Worm (Caenorhabditis elegans) whole organism, L2 larva: ENCODE results near the gene rps-2.

Source experiments
- C34F6.9 ChIP-seq: fragments of 150-350 bp; optimal IDR thresholded peaks from 2 replicates; lab custom pipeline; 2014; ENCODE audit warnings: missing biosample characterization, missing genetic modification characterization
- F13H6.1 ChIP-seq: sonication (generic microtip); optimal IDR thresholded peaks from 2 replicates; lab custom pipeline; 2016; ENCODE audit warnings: missing genetic modification characterization, missing compliant biosample characterization
- R02D3.7 ChIP-seq: fragments of 150-350 bp; optimal IDR thresholded peaks from 2 replicates; lab custom pipeline; 2014; ENCODE audit warnings: missing biosample characterization, missing genetic modification characterization
- Y55F3AM.14 ChIP-seq: fragments of 200-800 bp; sonication (Bioruptor generic); optimal IDR thresholded peaks from 2 replicates; lab custom pipeline; 2018; ENCODE audit warnings: mild to moderate bottlenecking, missing genetic modification characterization, missing compliant biosample characterization
- ZK546.5 ChIP-seq: sonication (generic microtip); optimal IDR thresholded peaks from 2 replicates; lab custom pipeline; 2017; ENCODE audit warnings: missing biosample characterization, missing genetic modification characterization
- alr-1 ChIP-seq: fragments of 150-350 bp; optimal IDR thresholded peaks from 2 replicates; lab custom pipeline; 2014; ENCODE audit warnings: missing biosample characterization, missing genetic modification characterization
- ama-1 ChIP-seq: fragments of 150-350 bp; optimal IDR thresholded peaks from 2 replicates; lab custom pipeline; 2018; ENCODE audit warnings: inconsistent platforms
- blmp-1 ChIP-seq: sonication (generic microtip); optimal IDR thresholded peaks from 2 replicates; lab custom pipeline; 2017; ENCODE audit warnings: missing genetic modification characterization, mild to moderate bottlenecking, missing compliant biosample characterization, antibody characterized with exemption, moderate library complexity; ENCODE audit not compliant: insufficient read depth
- ceh-82 ChIP-seq: fragments of 150-350 bp; optimal IDR thresholded peaks from 2 replicates; lab custom pipeline; 2014; ENCODE audit warnings: missing biosample characterization, missing genetic modification characterization
- crh-2 ChIP-seq: sonication (generic microtip); optimal IDR thresholded peaks from 2 replicates; lab custom pipeline; 2017; ENCODE audit warnings: missing biosample characterization, missing genetic modification characterization
- dmd-4 ChIP-seq: sonication (generic microtip); optimal IDR thresholded peaks from 2 replicates; lab custom pipeline; 2017; ENCODE audit warnings: missing biosample characterization, missing genetic modification characterization
- egl-27 ChIP-seq: sonication (generic microtip); optimal IDR thresholded peaks from 3 replicates; lab custom pipeline; 2017; ENCODE audit warnings: missing biosample characterization, missing genetic modification reagents, missing genetic modification characterization
- elt-1 ChIP-seq: fragments of 150-350 bp; optimal IDR thresholded peaks from 2 replicates; lab custom pipeline; 2014; ENCODE audit warnings: missing biosample characterization, missing genetic modification characterization
- fos-1 ChIP-seq: fragments of 150-350 bp; optimal IDR thresholded peaks from 2 replicates; lab custom pipeline; 2014; ENCODE audit warnings: missing biosample characterization, missing genetic modification characterization
- gmeb-1 ChIP-seq: fragments of 150-350 bp; optimal IDR thresholded peaks from 2 replicates; lab custom pipeline; 2014; ENCODE audit warnings: missing biosample characterization, missing genetic modification characterization
- lin-11 ChIP-seq: fragments of 150-350 bp; sonication (generic microtip); optimal IDR thresholded peaks from 2 replicates; lab custom pipeline; 2014; ENCODE audit warnings: missing biosample characterization, missing genetic modification characterization, inconsistent platforms, mixed read lengths
- lin-13 ChIP-seq: fragments of 150-350 bp; optimal IDR thresholded peaks from 2 replicates; lab custom pipeline; 2014; ENCODE audit warnings: missing biosample characterization, missing genetic modification reagents, missing genetic modification characterization
- lin-39 ChIP-seq: fragments of 150-350 bp; optimal IDR thresholded peaks from 2 replicates; lab custom pipeline; 2014; ENCODE audit warnings: missing biosample characterization, missing genetic modification reagents, missing genetic modification characterization
- lsy-2 ChIP-seq, 2 experiments: fragments of 150-350 bp in 1 of 2; sonication (generic microtip) in 1 of 2; optimal IDR thresholded peaks; 2 replicates each; lab custom pipeline; 2014 to 2017; ENCODE audit warnings: missing biosample characterization in 2 of 2, missing genetic modification characterization in 2 of 2
- mab-5 ChIP-seq: fragments of 150-350 bp; optimal IDR thresholded peaks from 2 replicates; lab custom pipeline; 2014; ENCODE audit warnings: missing biosample characterization, missing genetic modification characterization
- mbf-1 ChIP-seq: sonication (generic microtip); optimal IDR thresholded peaks from 2 replicates; lab custom pipeline; 2017; ENCODE audit warnings: missing biosample characterization, missing genetic modification characterization
- nhr-10 ChIP-seq: sonication (generic microtip); optimal IDR thresholded peaks from 2 replicates; lab custom pipeline; 2017; ENCODE audit warnings: missing biosample characterization, missing genetic modification characterization
- nhr-11 ChIP-seq: fragments of 150-350 bp; optimal IDR thresholded peaks from 2 replicates; lab custom pipeline; 2014; ENCODE audit warnings: missing biosample characterization, missing genetic modification characterization
- nhr-12 ChIP-seq: fragments of 150-350 bp; optimal IDR thresholded peaks from 2 replicates; lab custom pipeline; 2014; ENCODE audit warnings: missing biosample characterization, missing genetic modification characterization
- nhr-129 ChIP-seq: fragments of 150-350 bp; optimal IDR thresholded peaks from 2 replicates; lab custom pipeline; 2014; ENCODE audit warnings: missing biosample characterization, missing genetic modification characterization
- nhr-21 ChIP-seq: fragments of 150-350 bp; optimal IDR thresholded peaks from 2 replicates; lab custom pipeline; 2014; ENCODE audit warnings: missing biosample characterization, missing genetic modification characterization
- nhr-23 ChIP-seq: fragments of 150-350 bp; optimal IDR thresholded peaks from 2 replicates; lab custom pipeline; 2014; ENCODE audit warnings: missing biosample characterization, missing genetic modification reagents, missing genetic modification characterization
- nhr-237 ChIP-seq: fragments of 150-350 bp; optimal IDR thresholded peaks from 2 replicates; lab custom pipeline; 2014; ENCODE audit warnings: missing biosample characterization, missing genetic modification characterization
- nhr-77 ChIP-seq: fragments of 150-350 bp; optimal IDR thresholded peaks from 2 replicates; lab custom pipeline; 2014; ENCODE audit warnings: missing biosample characterization, missing genetic modification characterization
- peb-1 ChIP-seq: fragments of 150-350 bp; optimal IDR thresholded peaks from 2 replicates; lab custom pipeline; 2014; ENCODE audit warnings: missing biosample characterization, missing genetic modification characterization
- sem-4 ChIP-seq: fragments of 150-350 bp; optimal IDR thresholded peaks from 2 replicates; lab custom pipeline; 2014; ENCODE audit warnings: missing biosample characterization, missing genetic modification reagents, missing genetic modification characterization
- sma-3 ChIP-seq: sonication (generic microtip); optimal IDR thresholded peaks from 2 replicates; lab custom pipeline; 2016; ENCODE audit warnings: missing genetic modification reagents, missing genetic modification characterization, missing compliant biosample characterization
- snpc-4 ChIP-seq: fragments of 150-350 bp; optimal IDR thresholded peaks from 2 replicates; lab custom pipeline; 2014; ENCODE audit warnings: missing biosample characterization, missing genetic modification characterization
- unc-39 ChIP-seq: fragments of 150-350 bp; optimal IDR thresholded peaks from 2 replicates; lab custom pipeline; 2014; ENCODE audit warnings: missing biosample characterization, missing genetic modification characterization
- unc-55 ChIP-seq: fragments of 150-350 bp; sonication (generic microtip); optimal IDR thresholded peaks from 3 replicates; lab custom pipeline; 2014; ENCODE audit warnings: missing biosample characterization, missing genetic modification reagents, missing genetic modification characterization
- unc-62 ChIP-seq: fragments of 150-350 bp; optimal IDR thresholded peaks from 2 replicates; lab custom pipeline; 2014; ENCODE audit warnings: missing biosample characterization, missing genetic modification reagents, missing genetic modification characterization
- zag-1 ChIP-seq: fragments of 150-350 bp; optimal IDR thresholded peaks from 2 replicates; lab custom pipeline; 2014; ENCODE audit warnings: missing biosample characterization, missing genetic modification characterization
- ztf-1 ChIP-seq: fragments of 200-800 bp; sonication (Bioruptor generic); conservative IDR thresholded peaks from 2 replicates; pipeline ENCODE4 v1.3.6; 2022; ENCODE audit warnings: missing genetic modification characterization, missing compliant biosample characterization
- ztf-11 ChIP-seq: sonication (generic microtip); optimal IDR thresholded peaks from 2 replicates; lab custom pipeline; 2017; ENCODE audit warnings: missing biosample characterization, missing genetic modification characterization
- ztf-4 ChIP-seq: fragments of 150-350 bp; optimal IDR thresholded peaks from 2 replicates; lab custom pipeline; 2014; ENCODE audit warnings: missing biosample characterization, missing genetic modification characterization

rps-2 gene

ce11 chrIV:7961889-7962342 is 35.7 kb upstream of the rps-2 start:
- no peak for TF ChIP-seq elt-1 (tag; lab: Kevin White, UChicago)
- TF ChIP-seq R02D3.7 (tag; lab: Kevin White, UChicago): no peak
- TF ChIP-seq alr-1 (tag; lab: Kevin White, UChicago): no peak
- no peak for TF ChIP-seq zag-1 (tag; lab: Kevin White, UChicago)
- no peak for TF ChIP-seq ZK546.5 (tag; lab: Kevin White, UChicago)
- TF ChIP-seq ztf-1 (GFP tag; lab: Robert Waterston, UW): no peak
- no peak for TF ChIP-seq crh-2 (tag; lab: Kevin White, UChicago)
- TF ChIP-seq nhr-21 (tag; lab: Kevin White, UChicago): no peak
- TF ChIP-seq unc-39: no peak
- no peak for TF ChIP-seq ztf-4 (tag; lab: Kevin White, UChicago)
- no peak for TF ChIP-seq fos-1
- no peak for TF ChIP-seq ztf-11 (tag; lab: Kevin White, UChicago)
- no peak for TF ChIP-seq snpc-4 (tag; lab: Kevin White, UChicago)
- no peak for TF ChIP-seq egl-27 (tag; lab: Kevin White, UChicago)
- no peak for TF ChIP-seq sem-4
- TF ChIP-seq nhr-23 (tag; lab: Kevin White, UChicago): no peak
- no peak for TF ChIP-seq unc-55
- no peak for TF ChIP-seq nhr-12 (tag; lab: Kevin White, UChicago)
- TF ChIP-seq, all 48 proteins: peak for 0

ce11 chrIV:7958092-7958491 is 31.9 kb upstream of the rps-2 start:
- TF ChIP-seq Y55F3AM.14 (no peak), unc-62 (no peak), egl-27 (tag; lab: Kevin White, UChicago) (no peak), nhr-237 (no peak), gmeb-1 (no peak), nhr-10 (tag; lab: Kevin White, UChicago) (no peak), peb-1 (tag; lab: Kevin White, UChicago) (no peak), F13H6.1 (no peak), lsy-2 (tag; optimal IDR thresholded peaks at IDR 0.05; lab: Kevin White, UChicago) (no peak), C34F6.9 (no peak), sma-3 (GFP tag; lab: Kevin White, UChicago) (no peak), mab-5 (tag; lab: Kevin White, UChicago) (no peak), ztf-11 (tag; lab: Kevin White, UChicago) (no peak)

ce11 chrIV:7957504-7957903 is 31.3 kb upstream of the rps-2 start, which contains the start of gene frpr-10:
TSS of gene frpr-10 (plus strand) at chrIV:7957804.
- no peak for TF ChIP-seq lin-11

ce11 chrIV:7956643-7957317 is 30.6 kb upstream of the rps-2 start, which contains the start of gene csr-1:
TSS of gene csr-1 (plus strand) at chrIV:7957267.
- no peak for TF ChIP-seq unc-62
- no peak for TF ChIP-seq nhr-77 (tag; lab: Kevin White, UChicago)
- TF ChIP-seq lin-39 (tag; lab: Kevin White, UChicago): no peak
- no peak for TF ChIP-seq ama-1 (lab: Kevin White, UChicago)
- TF ChIP-seq gmeb-1: no peak
- no peak for TF ChIP-seq egl-27 (tag; lab: Kevin White, UChicago)
- TF ChIP-seq nhr-10 (tag; lab: Kevin White, UChicago): no peak
- no peak for TF ChIP-seq nhr-237
- no peak for TF ChIP-seq lsy-2 (tag; optimal IDR thresholded peaks at IDR 0.05; lab: Kevin White, UChicago)
- TF ChIP-seq C34F6.9: no peak
- TF ChIP-seq fos-1: no peak
- no peak for TF ChIP-seq ztf-4 (tag; lab: Kevin White, UChicago)
- no peak for TF ChIP-seq F13H6.1
- no peak for TF ChIP-seq mbf-1 (tag; lab: Kevin White, UChicago)
- no peak for TF ChIP-seq unc-55
- no peak for TF ChIP-seq dmd-4 (tag; lab: Kevin White, UChicago)
- TF ChIP-seq ZK546.5 (tag; lab: Kevin White, UChicago): no peak
- TF ChIP-seq nhr-11 (tag; lab: Kevin White, UChicago): no peak
- TF ChIP-seq alr-1 (tag; lab: Kevin White, UChicago): no peak

- TF ChIP-seq Y55F3AM.14 (no peak), blmp-1 (tag; lab: Kevin White, UChicago) (no peak), ceh-82 (tag; lab: Kevin White, UChicago) (no peak), crh-2 (tag; lab: Kevin White, UChicago) (no peak), nhr-129 (tag; lab: Kevin White, UChicago) (no peak), lin-39 (tag; lab: Kevin White, UChicago) (no peak), snpc-4 (tag; lab: Kevin White, UChicago) (no peak), nhr-10 (tag; lab: Kevin White, UChicago) (no peak), nhr-21 (tag; lab: Kevin White, UChicago) (no peak), ztf-11 (tag; lab: Kevin White, UChicago) (no peak), lin-13 (GFP tag; lab: Kevin White, UChicago) (no peak)
Observed at ce11 chrIV:7955849-7956248, 29.7 kb upstream of the rps-2 start, which contains the start of gene ceh-19. TSS of gene ceh-19 (minus strand) at chrIV:7955949.
